Worm (Caenorhabditis elegans) whole organism, young adult: Measurements from ENCODE around the gene C47E8.4.

Experiments
- B0019.2 ChIP-seq: fragments of 200-800 bp; sonication (Bioruptor generic); conservative IDR thresholded peaks from 2 replicates; pipeline ENCODE4 v1.3.6; 2022; ENCODE audit warnings: missing genetic modification reagents, missing genetic modification characterization, missing compliant biosample characterization
- B0261.1 ChIP-seq: sonication (generic microtip); optimal IDR thresholded peaks from 2 replicates; lab custom pipeline; 2016; ENCODE audit warnings: mild to moderate bottlenecking, missing genetic modification characterization, moderate library complexity, missing compliant biosample characterization
- B0336.3 ChIP-seq: fragments of 200-800 bp; sonication (Bioruptor generic); IDR thresholded peaks from 2 replicates; pipeline ENCODE4 v1.3.6; 2022; ENCODE audit warnings: missing genetic modification characterization, missing compliant biosample characterization
- C06A6.2 ChIP-seq: fragments of 200-800 bp; sonication (Bioruptor generic); conservative IDR thresholded peaks from 2 replicates; pipeline ENCODE4 v1.3.6; 2022; ENCODE audit warnings: missing genetic modification characterization, missing compliant biosample characterization
- F37B4.10 ChIP-seq: fragments of 200-800 bp; sonication (Bioruptor generic); IDR thresholded peaks from 2 replicates; pipeline ENCODE4 v1.3.6; 2022; ENCODE audit warnings: missing genetic modification characterization, missing compliant biosample characterization
- F39B2.1 ChIP-seq: fragments of 200-800 bp; sonication (Bioruptor generic); IDR thresholded peaks from 2 replicates; pipeline ENCODE4 v1.3.6; 2022; ENCODE audit warnings: missing genetic modification reagents, missing genetic modification characterization, missing compliant biosample characterization
- F57A8.1 ChIP-seq: fragments of 200-800 bp; sonication (Bioruptor generic); optimal IDR thresholded peaks from 2 replicates; lab custom pipeline; 2018; ENCODE audit warnings: mild to moderate bottlenecking, missing genetic modification characterization, moderate library complexity, missing compliant biosample characterization
- F57C9.4 ChIP-seq: sonication (generic microtip); optimal IDR thresholded peaks from 2 replicates; lab custom pipeline; 2017; ENCODE audit warnings: mild to moderate bottlenecking, missing genetic modification characterization, missing compliant biosample characterization
- Y53G8AR.9 ChIP-seq: fragments of 200-800 bp; sonication (Bioruptor generic); conservative IDR thresholded peaks from 2 replicates; pipeline ENCODE4 v1.3.6; 2022; ENCODE audit warnings: missing genetic modification reagents, missing genetic modification characterization, missing compliant biosample characterization
- Y79H2A.3 ChIP-seq: fragments of 200-800 bp; sonication (Bioruptor generic); conservative IDR thresholded peaks from 2 replicates; pipeline ENCODE4 v1.3.6; 2022; ENCODE audit warnings: missing genetic modification reagents, missing genetic modification characterization, missing compliant biosample characterization
- ama-1 ChIP-seq, 3 experiments: fragments of 150-350 bp in 1 of 3; sonication (generic microtip) in 2 of 3; optimal IDR thresholded peaks; 2 replicates each; lab custom pipeline; 2014 to 2018; ENCODE audit warnings: missing biosample characterization in 2 of 3, missing genetic modification characterization in 2 of 3, missing genetic modification reagents in 2 of 3
- attf-6 ChIP-seq: fragments of 200-800 bp; sonication (Bioruptor generic); IDR thresholded peaks from 2 replicates; pipeline ENCODE4 v1.3.6; 2022; ENCODE audit warnings: missing genetic modification reagents, missing genetic modification characterization, missing compliant biosample characterization
- ceh-40 ChIP-seq: fragments of 200-800 bp; sonication (Bioruptor generic); IDR thresholded peaks from 2 replicates; pipeline ENCODE4 v1.3.6; 2022; ENCODE audit warnings: missing genetic modification characterization, missing compliant biosample characterization
- die-1 ChIP-seq: sonication (generic microtip); optimal IDR thresholded peaks from 2 replicates; lab custom pipeline; 2016; ENCODE audit warnings: missing genotype, mild to moderate bottlenecking, missing genetic modification characterization, missing compliant biosample characterization
- dox-1 ChIP-seq: fragments of 200-800 bp; sonication (Bioruptor generic); IDR thresholded peaks from 2 replicates; pipeline ENCODE4 v1.3.6; 2022; ENCODE audit warnings: missing genetic modification reagents, missing genetic modification characterization, missing compliant biosample characterization
- dpff-1 ChIP-seq: sonication (generic microtip); optimal IDR thresholded peaks from 2 replicates; lab custom pipeline; 2017; ENCODE audit warnings: mild to moderate bottlenecking, missing genetic modification characterization, missing compliant biosample characterization
- dpl-1 ChIP-seq: fragments of 150-350 bp; optimal IDR thresholded peaks from 2 replicates; lab custom pipeline; 2014; ENCODE audit warnings: missing biosample characterization, missing genetic modification reagents, missing genetic modification characterization
- ekl-4 ChIP-seq: fragments of 200-800 bp; sonication (Bioruptor generic); IDR thresholded peaks from 2 replicates; pipeline ENCODE4 v1.3.6; 2022; ENCODE audit warnings: missing genetic modification reagents, missing genetic modification characterization, missing compliant biosample characterization
- ets-4 ChIP-seq: fragments of 200-800 bp; sonication (Bioruptor generic); optimal IDR thresholded peaks from 2 replicates; lab custom pipeline; 2018; ENCODE audit warnings: mild to moderate bottlenecking, missing genetic modification characterization, missing compliant biosample characterization
- hrde-1 ChIP-seq: sonication (generic microtip); optimal IDR thresholded peaks from 2 replicates; lab custom pipeline; 2016; ENCODE audit warnings: missing genetic modification characterization, mild to moderate bottlenecking, missing compliant biosample characterization, moderate library complexity, missing genotype, missing genetic modification reagents, borderline replicate concordance
- hsf-1 ChIP-seq: fragments of 200-800 bp; sonication (Bioruptor generic); IDR thresholded peaks from 2 replicates; pipeline ENCODE4 v1.3.6; 2022; ENCODE audit warnings: missing genetic modification reagents, missing genetic modification characterization, missing compliant biosample characterization
- let-607 ChIP-seq, 2 experiments: fragments of 200-800 bp in 1 of 2; sonication (Bioruptor generic) in 1 of 2; sonication (generic microtip) in 1 of 2; optimal IDR thresholded peaks; 2 replicates each; lab custom pipeline; 2016 to 2018; ENCODE audit warnings: mild to moderate bottlenecking in 2 of 2, missing compliant biosample characterization in 2 of 2, missing genetic modification characterization in 2 of 2, moderate library complexity in 2 of 2, missing genotype in 1 of 2
- lin-26 ChIP-seq: fragments of 200-800 bp; sonication (Bioruptor generic); IDR thresholded peaks from 2 replicates; pipeline ENCODE4 v1.3.6; 2022; ENCODE audit warnings: missing genetic modification reagents, missing genetic modification characterization, missing compliant biosample characterization
- lin-35 ChIP-seq, 3 experiments: fragments of 150-350 bp in 2 of 3; sonication (generic microtip) in 1 of 3; optimal IDR thresholded peaks; 2 replicates each; lab custom pipeline; 2014 to 2018; ENCODE audit warnings: missing biosample characterization in 3 of 3, missing genetic modification characterization in 3 of 3, missing genetic modification reagents in 3 of 3
- madf-3 ChIP-seq: fragments of 200-800 bp; sonication (Bioruptor generic); IDR thresholded peaks from 2 replicates; pipeline ENCODE4 v1.3.6; 2022; ENCODE audit warnings: missing genetic modification reagents, missing genetic modification characterization, missing compliant biosample characterization
- madf-6 ChIP-seq: fragments of 200-800 bp; sonication (Bioruptor generic); IDR thresholded peaks from 2 replicates; pipeline ENCODE4 v1.3.6; 2022; ENCODE audit warnings: missing genetic modification reagents, missing genetic modification characterization, missing compliant biosample characterization
- mcd-1 ChIP-seq: fragments of 200-800 bp; sonication (Bioruptor generic); IDR thresholded peaks from 2 replicates; pipeline ENCODE4 v1.3.6; 2022; ENCODE audit warnings: missing genetic modification reagents, missing genetic modification characterization, missing compliant biosample characterization
- nfya-1 ChIP-seq: sonication (generic microtip); optimal IDR thresholded peaks from 2 replicates; lab custom pipeline; 2017; ENCODE audit warnings: antibody characterized with exemption, missing compliant biosample characterization, missing genetic modification characterization, borderline replicate concordance; ENCODE audit not compliant: insufficient read depth
- pha-4 ChIP-seq: fragments of 150-350 bp; sonication (generic microtip); optimal IDR thresholded peaks from 2 replicates; lab custom pipeline; 2014; ENCODE audit warnings: missing biosample characterization, missing genetic modification reagents, missing genetic modification characterization
- rcor-1 ChIP-seq: fragments of 200-800 bp; sonication (Bioruptor generic); IDR thresholded peaks from 2 replicates; pipeline ENCODE4 v1.3.6; 2022; ENCODE audit warnings: missing genetic modification reagents, missing genetic modification characterization, missing compliant biosample characterization
- sptf-2 ChIP-seq: fragments of 200-800 bp; sonication (Bioruptor generic); optimal IDR thresholded peaks from 2 replicates; lab custom pipeline; 2018; ENCODE audit warnings: mild to moderate bottlenecking, missing genetic modification characterization, missing compliant biosample characterization
- zfh-2 ChIP-seq: fragments of 200-800 bp; sonication (Bioruptor generic); conservative IDR thresholded peaks from 2 replicates; pipeline ENCODE4 v1.3.6; 2022; ENCODE audit warnings: missing genetic modification reagents, missing genetic modification characterization, missing compliant biosample characterization
- ztf-6 ChIP-seq: fragments of 200-800 bp; sonication (Bioruptor generic); IDR thresholded peaks from 2 replicates; pipeline ENCODE4 v1.3.6; 2022; ENCODE audit warnings: missing genetic modification reagents, missing genetic modification characterization, missing compliant biosample characterization

C47E8.4 gene

ce11 chrV:14687106-14687964 is 2.0 kb upstream of the C47E8.4 start (continued):
- TF ChIP-seq ama-1 (optimal IDR thresholded peaks at IDR 0.05; lab: Kevin White, UChicago) (peak; percentile 65), ama-1 (GFP tag; optimal IDR thresholded peaks at IDR 0.05; lab: Kevin White, UChicago) (no peak)

- TF ChIP-seq ztf-6 (peak; percentile 44; the same call in 1 of the 2 replicates), madf-3 (GFP tag; lab: Robert Waterston, UW) (0 out of 2 replicates have a peak, but pooled peaks have one; percentile 0), sptf-2 (GFP tag; lab: Kevin White, UChicago) (peak; percentile 21), F37B4.10 (GFP tag; lab: Robert Waterston, UW) (0 out of 2 replicates have a peak, but pooled peaks have one; percentile 9), B0261.1 (tag; lab: Kevin White, UChicago) (no peak), die-1 (tag; lab: Kevin White, UChicago) (no peak), madf-6 (GFP tag; lab: Robert Waterston, UW) (peak; percentile 19; the same call in 1 of the 2 replicates), zfh-2 (GFP tag; lab: Robert Waterston, UW) (peak; percentile 63; the same call in 1 of the 2 replicates), ets-4 (GFP tag; lab: Kevin White, UChicago) (no peak), pha-4 (no peak), attf-6 (GFP tag; lab: Robert Waterston, UW) (no peak), hsf-1 (GFP tag; lab: Robert Waterston, UW) (peak; percentile 48; the same call in 1 of the 2 replicates), rcor-1 (GFP tag; lab: Robert Waterston, UW) (peak; percentile 10; the same call in 1 of the 2 replicates), F57A8.1 (peak; percentile 70), mcd-1 (GFP tag; lab: Robert Waterston, UW) (peak; percentile 31; the same call in 1 of the 2 replicates), Y53G8AR.9 (GFP tag; lab: Robert Waterston, UW) (0 out of 2 replicates have a peak, but pooled peaks have one; percentile 28), hrde-1 (tag; lab: Kevin White, UChicago) (no peak), dox-1 (GFP tag; lab: Robert Waterston, UW) (peak; percentile 67), lin-35 (GFP tag; optimal IDR thresholded peaks at IDR 0.05; lab: Kevin White, UChicago) (no peak), dpff-1 (tag; lab: Kevin White, UChicago) (no peak), B0019.2 (GFP tag; lab: Robert Waterston, UW) (no peak), ama-1 (optimal IDR thresholded peaks at IDR 0.05; lab: Kevin White, UChicago) (peak; percentile 76), ama-1 (GFP tag; optimal IDR thresholded peaks at IDR 0.05; lab: Kevin White, UChicago) (no peak), ceh-40 (GFP tag; lab: Robert Waterston, UW) (no peak), ekl-4 (no peak; the same call in 1 of the 2 replicates), dpl-1 (GFP tag; lab: Kevin White, UChicago) (peak; percentile 5), F57C9.4 (no peak), lin-26 (peak; percentile 54), F39B2.1 (GFP tag; lab: Robert Waterston, UW) (0 out of 2 replicates have a peak, but pooled peaks have one; percentile 2), Y79H2A.3 (GFP tag; lab: Robert Waterston, UW) (no peak), B0336.3 (GFP tag; lab: Robert Waterston, UW) (peak; percentile 13), nfya-1 (no peak), let-607 (tag; optimal IDR thresholded peaks at IDR 0.05; lab: Kevin White, UChicago) (no peak), C06A6.2 (GFP tag; lab: Robert Waterston, UW) (no peak)
- TF ChIP-seq, all 124 proteins: peak for 17
Observed at ce11 chrV:14686231-14687105, 1.2 kb upstream of the C47E8.4 start.
